Worm (Caenorhabditis elegans): ENCODE measurements around the gene hpo-30.

Gene hpo-30

ce11 chrV:12299244-12299766 lies 10.9 kb downstream of the hpo-30 start:
- TF ChIP-seq ztf-29 (GFP tag; IDR thresholded peaks at IDR 0.05) (no peak), ztf-23 (GFP tag; IDR thresholded peaks at IDR 0.05) (no peak), ref-1 (GFP tag; conservative IDR thresholded peaks at IDR 0.05) (no peak), med-1 (GFP tag; optimal IDR thresholded peaks at IDR 0.05; ENCODE audit: insufficient read depth) (no peak), cog-1 (tag; optimal IDR thresholded peaks at IDR 0.05) (no peak), klf-2 (GFP tag; conservative IDR thresholded peaks at IDR 0.05) (no peak), flt-1 (GFP tag; IDR thresholded peaks at IDR 0.05) (no peak), T22C8.4 (GFP tag; IDR thresholded peaks at IDR 0.05) (no peak), tab-1 (GFP tag; IDR thresholded peaks at IDR 0.05) (no peak)

DNA sequence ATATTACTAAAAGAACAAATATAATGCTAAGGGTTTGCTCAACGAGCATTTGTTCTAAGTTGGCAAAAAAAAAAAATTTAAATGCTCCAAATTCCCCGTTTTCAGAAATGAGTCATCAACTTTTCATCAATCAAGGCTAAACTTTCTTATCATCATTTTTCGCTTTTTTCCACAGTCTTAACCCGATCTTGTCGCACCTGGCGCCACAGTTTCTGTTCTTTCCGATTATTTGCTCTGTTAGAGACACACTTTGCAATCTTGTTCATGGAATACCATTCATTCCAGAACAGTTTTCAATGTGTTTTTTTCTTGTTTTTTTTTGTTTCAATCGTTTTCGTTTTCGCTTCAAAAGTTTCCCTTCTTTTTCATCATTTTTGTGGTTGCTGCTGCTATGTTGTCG lies 12.0 kb downstream of the hpo-30 start:
- TF ChIP-seq ztf-23 (GFP tag; IDR thresholded peaks at IDR 0.05) (no peak), ztf-29 (GFP tag; IDR thresholded peaks at IDR 0.05) (no peak), T22C8.4 (GFP tag; IDR thresholded peaks at IDR 0.05) (no peak), klf-2 (GFP tag; conservative IDR thresholded peaks at IDR 0.05) (no peak), med-1 (GFP tag; optimal IDR thresholded peaks at IDR 0.05; ENCODE audit: insufficient read depth) (no peak), flt-1 (GFP tag; IDR thresholded peaks at IDR 0.05) (no peak), tab-1 (GFP tag; IDR thresholded peaks at IDR 0.05) (no peak), ref-1 (GFP tag; conservative IDR thresholded peaks at IDR 0.05) (no peak), cog-1 (tag; optimal IDR thresholded peaks at IDR 0.05) (no peak)

- TF ChIP-seq klf-2 (GFP tag; conservative IDR thresholded peaks at IDR 0.05) (no peak), ztf-23 (GFP tag; IDR thresholded peaks at IDR 0.05) (no peak), ztf-29 (GFP tag; IDR thresholded peaks at IDR 0.05) (no peak), med-1 (GFP tag; optimal IDR thresholded peaks at IDR 0.05; ENCODE audit: insufficient read depth) (no peak), T22C8.4 (GFP tag; IDR thresholded peaks at IDR 0.05) (no peak), tab-1 (GFP tag; IDR thresholded peaks at IDR 0.05) (no peak), flt-1 (GFP tag; IDR thresholded peaks at IDR 0.05) (no peak), ref-1 (GFP tag; conservative IDR thresholded peaks at IDR 0.05) (no peak), cog-1 (tag; optimal IDR thresholded peaks at IDR 0.05) (no peak)
Observed at ce11 chrV:12296794-12297193, 13.4 kb downstream of the hpo-30 start.

- no peak for TF ChIP-seq flt-1 (GFP tag; IDR thresholded peaks at IDR 0.05)
- TF ChIP-seq tab-1 (GFP tag; IDR thresholded peaks at IDR 0.05) = no peak
- no peak for TF ChIP-seq ztf-29 (GFP tag; IDR thresholded peaks at IDR 0.05)
- no peak for TF ChIP-seq klf-2 (GFP tag; conservative IDR thresholded peaks at IDR 0.05)
- TF ChIP-seq cog-1 (tag; optimal IDR thresholded peaks at IDR 0.05) = no peak
- TF ChIP-seq T22C8.4 (GFP tag; IDR thresholded peaks at IDR 0.05) = no peak
- no peak for TF ChIP-seq ref-1 (GFP tag; conservative IDR thresholded peaks at IDR 0.05)
- no peak for TF ChIP-seq med-1 (GFP tag; optimal IDR thresholded peaks at IDR 0.05; ENCODE audit: insufficient read depth)
- TF ChIP-seq ztf-23 (GFP tag; IDR thresholded peaks at IDR 0.05) = no peak
Observed at ce11 chrV:12296122-12296521, 14.0 kb downstream of the hpo-30 start.

- no peak for TF ChIP-seq klf-2 (GFP tag; conservative IDR thresholded peaks at IDR 0.05)
- no peak for TF ChIP-seq cog-1 (tag; optimal IDR thresholded peaks at IDR 0.05)
- TF ChIP-seq med-1 (GFP tag; optimal IDR thresholded peaks at IDR 0.05; ENCODE audit: insufficient read depth) = no peak
- TF ChIP-seq tab-1 (GFP tag; IDR thresholded peaks at IDR 0.05) = no peak
- TF ChIP-seq ref-1 (GFP tag; conservative IDR thresholded peaks at IDR 0.05) = no peak
- TF ChIP-seq ztf-29 (GFP tag; IDR thresholded peaks at IDR 0.05) = no peak
- no peak for TF ChIP-seq flt-1 (GFP tag; IDR thresholded peaks at IDR 0.05)
- TF ChIP-seq ztf-23 (GFP tag; IDR thresholded peaks at IDR 0.05) = no peak
Observed at ce11 chrV:12295520-12295919, 14.6 kb downstream of the hpo-30 start.

ce11 chrV:12295015-12295414 lies 15.1 kb downstream of the hpo-30 start:
- no peak for TF ChIP-seq med-1 (GFP tag; optimal IDR thresholded peaks at IDR 0.05; ENCODE audit: insufficient read depth)
- no peak for TF ChIP-seq ztf-23 (GFP tag; IDR thresholded peaks at IDR 0.05)
- no peak for TF ChIP-seq klf-2 (GFP tag; conservative IDR thresholded peaks at IDR 0.05)
- TF ChIP-seq T22C8.4 (GFP tag; IDR thresholded peaks at IDR 0.05) = no peak
- TF ChIP-seq flt-1 (GFP tag; IDR thresholded peaks at IDR 0.05) = no peak
- TF ChIP-seq cog-1 (tag; optimal IDR thresholded peaks at IDR 0.05) = no peak
- TF ChIP-seq tab-1 (GFP tag; IDR thresholded peaks at IDR 0.05) = no peak

DNA sequence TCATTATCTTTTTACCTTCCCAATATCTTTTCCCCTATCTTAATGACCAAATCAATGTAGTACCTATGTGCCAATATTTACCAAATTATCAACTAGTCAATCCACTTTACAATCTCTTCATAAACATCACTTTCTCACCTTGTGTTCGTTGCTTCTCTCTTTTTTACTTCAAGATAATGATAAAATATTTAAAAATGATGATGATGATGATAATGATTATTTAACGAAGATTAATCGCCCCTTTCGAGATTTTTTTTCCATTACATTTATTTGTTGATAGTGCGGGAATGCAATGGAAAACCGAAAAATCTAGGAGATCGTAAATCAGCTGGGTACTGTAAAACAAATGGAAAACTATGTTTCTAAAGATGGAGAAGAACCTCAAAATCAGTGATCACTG lies 16.1 kb downstream of the hpo-30 start:
- TF ChIP-seq klf-2 (GFP tag; conservative IDR thresholded peaks at IDR 0.05) (no peak), flt-1 (GFP tag; IDR thresholded peaks at IDR 0.05) (no peak), med-1 (GFP tag; optimal IDR thresholded peaks at IDR 0.05; ENCODE audit: insufficient read depth) (no peak), cog-1 (tag; optimal IDR thresholded peaks at IDR 0.05) (no peak), T22C8.4 (GFP tag; IDR thresholded peaks at IDR 0.05) (no peak), tab-1 (GFP tag; IDR thresholded peaks at IDR 0.05) (no peak), ref-1 (GFP tag; conservative IDR thresholded peaks at IDR 0.05) (no peak), ztf-29 (GFP tag; IDR thresholded peaks at IDR 0.05) (no peak), ztf-23 (GFP tag; IDR thresholded peaks at IDR 0.05) (no peak)

ce11 chrV:12291587-12291986 lies 18.6 kb downstream of the hpo-30 start, which contains the start of the genes srpa-68 and srh-16:
Gene srpa-68 (minus strand): TSS chrV:12291658.
Gene srh-16 (plus strand): TSS chrV:12291861.
- TF ChIP-seq klf-2 (GFP tag; conservative IDR thresholded peaks at IDR 0.05) (0 out of 2 replicates have a peak, but pooled peaks have one; percentile 48), cog-1 (tag; optimal IDR thresholded peaks at IDR 0.05) (peak; percentile 79), ztf-23 (GFP tag; IDR thresholded peaks at IDR 0.05) (peak; percentile 83), T22C8.4 (GFP tag; IDR thresholded peaks at IDR 0.05) (no peak), tab-1 (GFP tag; IDR thresholded peaks at IDR 0.05) (peak; percentile 67; the same call in 1 of the 2 replicates), ref-1 (GFP tag; conservative IDR thresholded peaks at IDR 0.05) (no peak), med-1 (GFP tag; optimal IDR thresholded peaks at IDR 0.05; ENCODE audit: insufficient read depth) (peak; percentile 49), flt-1 (GFP tag; IDR thresholded peaks at IDR 0.05) (peak; percentile 87), ztf-29 (GFP tag; IDR thresholded peaks at IDR 0.05) (0 out of 2 replicates have a peak, but pooled peaks have one; percentile 19)

DNA sequence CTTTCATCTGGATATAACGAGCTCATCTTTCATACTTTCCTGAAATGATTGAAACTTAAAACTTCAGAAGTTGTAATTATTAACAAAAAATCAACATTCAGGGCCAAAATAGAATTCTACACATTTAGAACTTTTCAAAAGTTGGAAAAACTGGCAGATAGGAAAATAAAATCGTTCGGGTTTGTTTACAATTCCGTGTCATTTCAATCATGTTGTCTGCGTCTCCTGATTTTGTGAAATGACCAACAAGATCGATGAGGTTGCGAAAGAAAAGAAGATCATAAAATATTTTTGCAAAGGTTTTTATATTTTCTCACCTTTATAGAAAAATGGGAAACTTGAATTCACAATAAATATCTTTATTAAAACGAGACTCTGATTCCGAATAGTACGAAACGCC lies 21.6 kb downstream of the hpo-30 start, which contains the start of gene rskd-1:
Gene rskd-1 (minus strand): TSS at position 39 of the 400 bp plus-strand sequence.
- TF ChIP-seq tab-1 (GFP tag; IDR thresholded peaks at IDR 0.05) = no peak
- TF ChIP-seq med-1 (GFP tag; optimal IDR thresholded peaks at IDR 0.05; ENCODE audit: insufficient read depth) = no peak
- TF ChIP-seq cog-1 (tag; optimal IDR thresholded peaks at IDR 0.05) = no peak
- no peak for TF ChIP-seq ztf-29 (GFP tag; IDR thresholded peaks at IDR 0.05)

Data from whole organism, midembryonic.